Fruit fly (Drosophila melanogaster) S2 (cell line): Measurements from ENCODE around the gene CG43139.

Source experiments
- CG8478 ChIP-seq: fragments of >200 bp; optimal IDR thresholded peaks from 2 replicates; lab custom pipeline; 2018
- CTCF ChIP-seq, 2 experiments: fragments of >200 bp; optimal IDR thresholded peaks; 2 replicates each; lab custom pipeline; 2018

dm6 chr3R:27478375-27478774 lies 23.4 kb downstream of the CG43139 start, which contains the start of gene Cyp6a18:
- no peak for TF ChIP-seq CTCF (optimal IDR thresholded peaks at IDR 0.05; lab: Kevin White, UChicago)
- TF ChIP-seq CG8478 (lab: Kevin White, UChicago) = no peak
